Worm (Caenorhabditis elegans) whole organism, L1 larva: ENCODE measurements around the gene B0303.16.
A peak's percentile ranks its signal among the peaks of the same experiment; 100 is the strongest.

Experiments used
- F16B12.6 ChIP-seq: fragments of 150-350 bp; optimal IDR thresholded peaks from 2 replicates; lab custom pipeline; 2014; ENCODE audit warnings: missing biosample characterization, missing genetic modification characterization
- Y116A8C.19 ChIP-seq: sonication (generic microtip); optimal IDR thresholded peaks from 2 replicates; lab custom pipeline; 2016; ENCODE audit warnings: missing compliant biosample characterization, missing genetic modification characterization, borderline replicate concordance
- alr-1 ChIP-seq: fragments of 200-800 bp; sonication (Bioruptor generic); optimal IDR thresholded peaks from 2 replicates; lab custom pipeline; 2018; ENCODE audit warnings: borderline replicate concordance, mild to moderate bottlenecking, missing genetic modification characterization, missing compliant biosample characterization
- aly-2 ChIP-seq: fragments of 150-350 bp; optimal IDR thresholded peaks from 2 replicates; lab custom pipeline; 2014; ENCODE audit warnings: missing biosample characterization, missing genetic modification characterization
- ama-1 ChIP-seq: fragments of 150-350 bp; optimal IDR thresholded peaks from 2 replicates; lab custom pipeline; 2014
- blmp-1 ChIP-seq: fragments of 150-350 bp; optimal IDR thresholded peaks from 2 replicates; lab custom pipeline; 2014; ENCODE audit warnings: missing biosample characterization, missing genetic modification characterization
- ceh-82 ChIP-seq, 3 experiments: fragments of 150-350 bp in 1 of 3; sonication (generic microtip) in 2 of 3; optimal IDR thresholded peaks; 2 replicates each; lab custom pipeline; 2014 to 2017; ENCODE audit warnings: missing biosample characterization in 3 of 3, missing genetic modification characterization in 3 of 3
- ceh-88 ChIP-seq: fragments of 200-800 bp; sonication (Bioruptor generic); IDR thresholded peaks from 2 replicates; pipeline ENCODE4 v1.3.6; 2022; ENCODE audit warnings: missing genetic modification characterization, missing compliant biosample characterization
- ces-1 ChIP-seq: fragments of 150-350 bp; optimal IDR thresholded peaks from 2 replicates; lab custom pipeline; 2014; ENCODE audit warnings: missing biosample characterization, missing genetic modification reagents, missing genetic modification characterization
- dpl-1 ChIP-seq, 3 experiments: fragments of 150-350 bp in 2 of 3; sonication (generic microtip) in 1 of 3; optimal IDR thresholded peaks; 2 replicates each; lab custom pipeline; 2014 to 2017; ENCODE audit warnings: missing biosample characterization in 3 of 3, missing genetic modification characterization in 3 of 3, missing genetic modification reagents in 3 of 3
- dsc-1 ChIP-seq: sonication (generic microtip); optimal IDR thresholded peaks from 2 replicates; lab custom pipeline; 2016; ENCODE audit warnings: mild to moderate bottlenecking, missing genetic modification characterization, missing compliant biosample characterization
- efl-1 ChIP-seq, 4 experiments: fragments of 150-350 bp; optimal IDR thresholded peaks in 3 of 4; peaks in 1 of 4; 1 replicate in 1 of 4; 2 replicates in 3 of 4; lab custom pipeline; 2014; ENCODE audit warnings: missing biosample characterization in 2 of 4, missing genetic modification characterization in 2 of 4, missing genetic modification reagents in 2 of 4
- egl-13 ChIP-seq: sonication (generic microtip); optimal IDR thresholded peaks from 2 replicates; lab custom pipeline; 2016; ENCODE audit warnings: missing genotype, missing genetic modification reagents, missing genetic modification characterization, missing compliant biosample characterization
- egl-27 ChIP-seq, 2 experiments: fragments of 150-350 bp in 1 of 2; sonication (generic microtip); optimal IDR thresholded peaks; 3 replicates each; lab custom pipeline; 2017 to 2018; ENCODE audit warnings: missing biosample characterization in 2 of 2, missing genetic modification characterization in 2 of 2, missing genetic modification reagents in 2 of 2
- elt-2 ChIP-seq: sonication (generic microtip); optimal IDR thresholded peaks from 2 replicates; lab custom pipeline; 2016; ENCODE audit warnings: missing genetic modification characterization, mild to moderate bottlenecking, inconsistent platforms, missing compliant biosample characterization, missing genetic modification reagents
- ets-5 ChIP-seq: fragments of 200-800 bp; sonication (Bioruptor generic); IDR thresholded peaks from 2 replicates; pipeline ENCODE4 v1.3.6; 2022; ENCODE audit warnings: missing genetic modification characterization, missing compliant biosample characterization
- fkh-4 ChIP-seq: sonication (generic microtip); optimal IDR thresholded peaks from 2 replicates; lab custom pipeline; 2016; ENCODE audit warnings: missing compliant biosample characterization, missing genetic modification characterization, borderline replicate concordance
- fkh-8 ChIP-seq: sonication (generic microtip); optimal IDR thresholded peaks from 2 replicates; lab custom pipeline; 2016; ENCODE audit warnings: mild to moderate bottlenecking, missing genetic modification characterization, missing compliant biosample characterization
- fos-1 ChIP-seq: fragments of 150-350 bp; optimal IDR thresholded peaks from 2 replicates; lab custom pipeline; 2014; ENCODE audit warnings: missing biosample characterization, missing genetic modification characterization
- hpl-2 ChIP-seq: fragments of 150-350 bp; optimal IDR thresholded peaks from 2 replicates; lab custom pipeline; 2014; ENCODE audit warnings: missing biosample characterization, missing genetic modification reagents, missing genetic modification characterization
- isw-1 ChIP-seq: fragments of 200-800 bp; sonication (Bioruptor generic); IDR thresholded peaks from 2 replicates; pipeline ENCODE4 v1.3.6; 2022; ENCODE audit warnings: missing genetic modification characterization, missing compliant biosample characterization
- jun-1 ChIP-seq: fragments of 150-350 bp; optimal IDR thresholded peaks from 2 replicates; lab custom pipeline; 2014; ENCODE audit warnings: missing biosample characterization, missing genetic modification reagents, missing genetic modification characterization
- lin-15B ChIP-seq: fragments of 150-350 bp; sonication (generic microtip); optimal IDR thresholded peaks from 3 replicates; lab custom pipeline; 2014; ENCODE audit warnings: missing biosample characterization, missing genetic modification characterization
- lir-3 ChIP-seq: sonication (generic microtip); optimal IDR thresholded peaks from 2 replicates; lab custom pipeline; 2016; ENCODE audit warnings: mild to moderate bottlenecking, missing genetic modification characterization, moderate library complexity, missing compliant biosample characterization; ENCODE audit not compliant: poor library complexity
- lsy-2 ChIP-seq, 2 experiments: fragments of 150-350 bp; optimal IDR thresholded peaks; 2 replicates each; lab custom pipeline; 2014; ENCODE audit warnings: missing biosample characterization in 2 of 2, missing genetic modification characterization in 2 of 2
- mab-9 ChIP-seq: fragments of 200-800 bp; sonication (Bioruptor generic); IDR thresholded peaks from 2 replicates; pipeline ENCODE4 v1.3.6; 2022; ENCODE audit warnings: missing genetic modification reagents, missing genetic modification characterization, missing compliant biosample characterization
- mdl-1 ChIP-seq, 2 experiments: fragments of 150-350 bp; optimal IDR thresholded peaks; 2 replicates each; lab custom pipeline; 2014 to 2017; ENCODE audit warnings: missing biosample characterization in 2 of 2, missing genetic modification characterization in 2 of 2, inconsistent platforms in 1 of 2
- mef-2 ChIP-seq: fragments of 150-350 bp; optimal IDR thresholded peaks from 2 replicates; lab custom pipeline; 2014; ENCODE audit warnings: missing biosample characterization, missing genetic modification characterization
- mep-1 ChIP-seq: fragments of 150-350 bp; optimal IDR thresholded peaks from 2 replicates; lab custom pipeline; 2014; ENCODE audit warnings: missing biosample characterization, missing genetic modification characterization
- nhr-19 ChIP-seq: fragments of 200-800 bp; sonication (Bioruptor generic); conservative IDR thresholded peaks from 2 replicates; pipeline ENCODE4 v1.3.6; 2022; ENCODE audit warnings: missing genetic modification characterization, missing compliant biosample characterization
- nhr-237 ChIP-seq: fragments of 150-350 bp; optimal IDR thresholded peaks from 2 replicates; lab custom pipeline; 2014; ENCODE audit warnings: missing biosample characterization, missing genetic modification characterization
- nhr-77 ChIP-seq: fragments of 150-350 bp; optimal IDR thresholded peaks from 2 replicates; lab custom pipeline; 2014; ENCODE audit warnings: missing biosample characterization, missing genetic modification characterization
- nhr-90 ChIP-seq: sonication (generic microtip); optimal IDR thresholded peaks from 2 replicates; lab custom pipeline; 2016; ENCODE audit warnings: mild to moderate bottlenecking, missing genetic modification characterization, missing compliant biosample characterization; ENCODE audit not compliant: poor library complexity
- pax-3 ChIP-seq: fragments of 200-800 bp; sonication (Bioruptor generic); optimal IDR thresholded peaks from 2 replicates; lab custom pipeline; 2018; ENCODE audit warnings: mild to moderate bottlenecking, missing genetic modification characterization, moderate library complexity, missing compliant biosample characterization
- skn-1 ChIP-seq: fragments of 150-350 bp; optimal IDR thresholded peaks from 2 replicates; lab custom pipeline; 2014; ENCODE audit warnings: missing biosample characterization, missing genetic modification characterization
- snu-23 ChIP-seq: sonication (generic microtip); optimal IDR thresholded peaks from 2 replicates; lab custom pipeline; 2016; ENCODE audit warnings: missing genetic modification characterization, missing compliant biosample characterization
- sox-4 ChIP-seq: sonication (generic microtip); optimal IDR thresholded peaks from 2 replicates; lab custom pipeline; 2016; ENCODE audit warnings: missing genetic modification characterization, missing compliant biosample characterization
- sptf-1 ChIP-seq: fragments of 150-350 bp; optimal IDR thresholded peaks from 2 replicates; lab custom pipeline; 2014; ENCODE audit warnings: missing biosample characterization, missing genetic modification characterization
- swsn-7 ChIP-seq: sonication (generic microtip); optimal IDR thresholded peaks from 2 replicates; lab custom pipeline; 2016; ENCODE audit warnings: missing genetic modification characterization, missing compliant biosample characterization
- tlp-1 ChIP-seq: fragments of 150-350 bp; optimal IDR thresholded peaks from 2 replicates; lab custom pipeline; 2014; ENCODE audit warnings: missing biosample characterization, missing genetic modification characterization
- unc-30 ChIP-seq: sonication (generic microtip); optimal IDR thresholded peaks from 2 replicates; lab custom pipeline; 2017; ENCODE audit warnings: missing biosample characterization, missing genetic modification characterization
- unc-62 ChIP-seq: fragments of 150-350 bp; optimal IDR thresholded peaks from 2 replicates; lab custom pipeline; 2014; ENCODE audit warnings: missing biosample characterization, missing genetic modification reagents, missing genetic modification characterization
- unc-86 ChIP-seq: sonication (generic microtip); optimal IDR thresholded peaks from 2 replicates; lab custom pipeline; 2016; ENCODE audit warnings: missing genetic modification characterization, missing compliant biosample characterization
- unc-98 ChIP-seq: fragments of 200-800 bp; sonication (Bioruptor generic); IDR thresholded peaks from 2 replicates; pipeline ENCODE4 v1.3.6; 2022; ENCODE audit warnings: missing genetic modification characterization, missing compliant biosample characterization
- vab-15 ChIP-seq: sonication (generic microtip); optimal IDR thresholded peaks from 2 replicates; lab custom pipeline; 2017; ENCODE audit warnings: missing genotype, mild to moderate bottlenecking, missing genetic modification characterization, missing compliant biosample characterization
- xbp-1 ChIP-seq: sonication (generic microtip); optimal IDR thresholded peaks from 2 replicates; lab custom pipeline; 2016; ENCODE audit warnings: missing genetic modification characterization, missing compliant biosample characterization
- zip-4 ChIP-seq: fragments of 200-800 bp; sonication (Bioruptor generic); optimal IDR thresholded peaks from 2 replicates; lab custom pipeline; 2018; ENCODE audit warnings: mild to moderate bottlenecking, missing genetic modification characterization, moderate library complexity, missing compliant biosample characterization
- ztf-11 ChIP-seq, 2 experiments: sonication (generic microtip); optimal IDR thresholded peaks; 2 replicates each; lab custom pipeline; 2016 to 2017; ENCODE audit warnings: missing genetic modification characterization in 2 of 2, missing biosample characterization in 1 of 2, missing compliant biosample characterization in 1 of 2
- ztf-4 ChIP-seq: fragments of 150-350 bp; optimal IDR thresholded peaks from 2 replicates; lab custom pipeline; 2014; ENCODE audit warnings: missing biosample characterization, missing genetic modification characterization

The B0303.16 gene

DNA sequence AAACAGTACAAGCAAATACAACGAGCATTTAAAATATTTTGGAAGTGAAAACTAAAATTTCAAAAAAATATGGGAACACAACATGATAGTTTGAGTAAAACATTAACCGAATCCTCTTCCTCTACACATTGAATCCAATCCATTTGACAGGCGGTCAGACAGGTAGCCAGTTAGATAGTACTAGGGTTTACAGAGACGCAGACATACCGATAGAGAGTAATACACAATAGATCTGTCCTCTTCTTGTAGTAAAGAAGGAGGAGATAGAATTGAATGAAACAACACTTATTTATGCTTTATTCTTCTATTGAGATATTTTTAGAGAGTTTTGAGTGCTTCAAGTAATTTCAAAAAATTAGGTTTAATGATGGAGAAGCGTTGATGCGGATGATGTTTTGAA, 36.1 kb upstream of the B0303.16 start:
- no peak for TF ChIP-seq pax-3 (tag; lab: Kevin White, UChicago)
- TF ChIP-seq snu-23 (GFP tag; lab: Kevin White, UChicago) = peak; percentile 34
- TF ChIP-seq alr-1 (tag; lab: Kevin White, UChicago) = no peak
- TF ChIP-seq fkh-4 = no peak
- no peak for TF ChIP-seq xbp-1
- peak; percentile 23 for TF ChIP-seq blmp-1
- TF ChIP-seq elt-2 = no peak
- no peak for TF ChIP-seq fkh-8 (tag; lab: Kevin White, UChicago)
- no peak for TF ChIP-seq ztf-11 (tag; optimal IDR thresholded peaks at IDR 0.05; lab: Kevin White, UChicago)
- TF ChIP-seq unc-62 (GFP tag; lab: Kevin White, UChicago) = no peak
- TF ChIP-seq ceh-82 (tag; optimal IDR thresholded peaks at IDR 0.05; lab: Kevin White, UChicago) = no peak
- no peak for TF ChIP-seq ets-5 (GFP tag; lab: Robert Waterston, UW)
- TF ChIP-seq swsn-7 (tag; lab: Kevin White, UChicago) = no peak
- peak; percentile 16 for TF ChIP-seq mep-1 (tag; lab: Kevin White, UChicago)
- TF ChIP-seq sptf-1 (tag; lab: Kevin White, UChicago) = no peak
- no peak for TF ChIP-seq egl-13 (tag; lab: Kevin White, UChicago)
- TF ChIP-seq skn-1 = no peak
- no peak for TF ChIP-seq mdl-1 (tag; optimal IDR thresholded peaks at IDR 0.05; lab: Kevin White, UChicago)
- TF ChIP-seq dpl-1 (GFP tag; optimal IDR thresholded peaks at IDR 0.05; lab: Kevin White, UChicago) = no peak
- no peak for TF ChIP-seq tlp-1 (tag; lab: Kevin White, UChicago)
- TF ChIP-seq dsc-1 (tag; lab: Kevin White, UChicago) = no peak
- peak; percentile 0 to 9 for TF ChIP-seq efl-1 (optimal IDR thresholded peaks at IDR 0.05; lab: Kevin White, UChicago)
- no peak for TF ChIP-seq efl-1 (GFP tag; optimal IDR thresholded peaks at IDR 0.05 in 1 of 2; lab: Kevin White, UChicago)
- TF ChIP-seq nhr-237 (tag; lab: Kevin White, UChicago) = no peak
- TF ChIP-seq lin-15B (tag; lab: Kevin White, UChicago) = no peak
- TF ChIP-seq ces-1 (GFP tag; lab: Kevin White, UChicago) = no peak
- no peak for TF ChIP-seq jun-1 (tag; lab: Kevin White, UChicago)
- no peak for TF ChIP-seq F16B12.6 (tag; lab: Kevin White, UChicago)
- TF ChIP-seq aly-2 (tag; lab: Kevin White, UChicago) = no peak
- TF ChIP-seq, all 84 proteins: peak for 4

DNA sequence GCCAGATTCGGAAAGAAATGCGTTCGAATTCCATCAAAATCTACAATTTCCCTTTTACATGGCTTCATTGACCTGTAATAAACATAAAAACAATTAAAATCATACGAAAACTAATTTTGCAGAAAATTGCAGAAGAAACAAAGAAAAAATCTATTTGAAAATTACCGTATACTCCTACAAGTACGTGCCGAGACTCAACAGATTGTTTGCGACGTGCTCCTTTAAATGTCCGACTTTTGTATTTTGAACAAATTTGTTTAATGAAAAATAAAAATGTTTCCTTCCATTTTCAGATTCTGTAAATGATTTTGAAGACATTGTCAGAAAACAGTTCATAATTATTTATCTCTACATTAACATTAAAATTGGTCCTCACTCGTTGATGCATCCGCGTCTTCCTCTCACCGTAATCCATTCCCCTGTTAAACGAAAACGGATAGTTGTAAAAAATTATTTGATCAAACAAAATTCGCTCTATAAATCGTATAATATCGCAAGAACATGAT, 29.8 kb upstream of the B0303.16 start, which contains the start of gene pgl-2:
Gene pgl-2 (minus strand): TSS at position 456 of the 506 bp plus-strand sequence.
- TF ChIP-seq ceh-88 (GFP tag; lab: Robert Waterston, UW) (no peak), swsn-7 (tag; lab: Kevin White, UChicago) (no peak)

DNA sequence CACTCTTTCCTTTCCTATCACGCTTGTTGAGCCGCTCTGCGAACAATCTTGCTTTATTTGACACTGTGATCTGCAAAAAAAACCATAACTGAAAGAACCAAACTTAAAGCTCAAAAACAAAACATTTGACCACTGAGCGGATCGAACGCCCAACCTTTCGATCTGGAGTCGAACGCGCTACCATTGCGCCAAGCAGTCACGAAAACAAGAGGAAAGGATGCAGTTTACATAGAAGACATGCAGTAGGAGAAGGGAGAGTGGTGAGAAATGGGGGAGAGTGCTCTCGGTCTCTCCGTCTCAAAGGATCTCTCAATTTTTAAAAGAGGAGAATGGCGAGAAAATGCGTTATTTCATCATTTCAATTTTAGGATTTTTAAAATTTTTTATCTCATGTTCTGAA, 26.5 kb upstream of the B0303.16 start:
- TF ChIP-seq ztf-4 (tag; lab: Kevin White, UChicago) = peak; percentile 29
- no peak for TF ChIP-seq ets-5 (GFP tag; lab: Robert Waterston, UW)
- TF ChIP-seq Y116A8C.19 (tag; lab: Kevin White, UChicago) = no peak
- peak; percentile 36 for TF ChIP-seq zip-4 (GFP tag; lab: Kevin White, UChicago)
- no peak for TF ChIP-seq sox-4
- peak; percentile 85 for TF ChIP-seq snu-23 (GFP tag; lab: Kevin White, UChicago)
- peak; percentile 61 for TF ChIP-seq nhr-90 (tag; lab: Kevin White, UChicago)
- peak; percentile 58 for TF ChIP-seq lir-3 (tag; lab: Kevin White, UChicago)
- peak; percentile 34 for TF ChIP-seq ama-1 (lab: Kevin White, UChicago)
- peak; percentile 6 for TF ChIP-seq elt-2
- peak; percentile 24 for TF ChIP-seq fos-1 (tag; lab: Kevin White, UChicago)
- TF ChIP-seq ceh-88 (GFP tag; lab: Robert Waterston, UW) = 0 out of 2 replicates have a peak, but pooled peaks have one; percentile 19
- TF ChIP-seq isw-1 (GFP tag; lab: Robert Waterston, UW) = peak; percentile 24; the same call in 1 of the 2 replicates
- TF ChIP-seq unc-30 (tag; lab: Kevin White, UChicago) = no peak
- peak; percentile 76 for TF ChIP-seq nhr-19 (GFP tag; lab: Robert Waterston, UW)
- no peak for TF ChIP-seq vab-15 (tag; lab: Kevin White, UChicago)
- TF ChIP-seq egl-27 (tag; optimal IDR thresholded peaks at IDR 0.05; lab: Kevin White, UChicago) = no peak
- TF ChIP-seq mef-2 (tag; lab: Kevin White, UChicago) = no peak
- TF ChIP-seq hpl-2 (GFP tag; lab: Kevin White, UChicago) = no peak
- peak; percentile 58 to 73 for TF ChIP-seq lsy-2 (tag; optimal IDR thresholded peaks at IDR 0.05; lab: Kevin White, UChicago)
- TF ChIP-seq unc-62 (GFP tag; lab: Kevin White, UChicago) = no peak
- peak; percentile 46 for TF ChIP-seq nhr-77 (tag; lab: Kevin White, UChicago)
- peak; percentile 28 for TF ChIP-seq unc-86 (tag; lab: Kevin White, UChicago)
- no peak for TF ChIP-seq unc-98 (GFP tag; lab: Robert Waterston, UW)
- TF ChIP-seq mab-9 (GFP tag; lab: Robert Waterston, UW) = no peak
